Fruit fly (Drosophila melanogaster): ENCODE results near the gene Tdh.

- TF ChIP-seq lola (GFP tag; optimal IDR thresholded peaks at IDR 0.05) (no peak), Scr (GFP tag; IDR thresholded peaks at IDR 0.05; ENCODE audit: partially characterized antibody) (no peak), vfl (GFP tag; optimal IDR thresholded peaks at IDR 0.05) (no peak), CG13424 (tag; optimal IDR thresholded peaks at IDR 0.05) (no peak), usp (GFP tag; optimal IDR thresholded peaks at IDR 0.05) (no peak), crp (GFP tag; optimal IDR thresholded peaks at IDR 0.05) (no peak)
These were observed 23.9 kb upstream of the Tdh start for dm6 chr3L:20442674-20443313.
